Fruit fly (Drosophila melanogaster) whole organism, adult: ENCODE data around the gene CG16984.

Experiments used
- CG12768 ChIP-seq: fragments of 200-800 bp; sonication (Bioruptor generic); optimal IDR thresholded peaks from 2 replicates; lab custom pipeline; 2017; ENCODE audit warnings: missing biosample characterization, missing genetic modification characterization, mild to moderate bottlenecking, moderate library complexity, missing genetic modification reagents
- CG33017 ChIP-seq: fragments of 200-800 bp; sonication (Bioruptor generic); optimal IDR thresholded peaks from 2 replicates; lab custom pipeline; 2018; ENCODE audit warnings: missing biosample characterization, mild to moderate bottlenecking, missing genetic modification characterization, moderate library complexity
- Clk ChIP-seq: fragments of 200-800 bp; sonication (Bioruptor generic); optimal IDR thresholded peaks from 2 replicates; lab custom pipeline; 2017; ENCODE audit warnings: missing biosample characterization, missing genetic modification characterization
- bab1 ChIP-seq: fragments of 200-800 bp; sonication (Bioruptor generic); optimal IDR thresholded peaks from 3 replicates; lab custom pipeline; 2019; ENCODE audit warnings: missing biosample characterization, mild to moderate bottlenecking, missing genetic modification characterization, moderate library complexity
- kay ChIP-seq: fragments of 200-800 bp; sonication (Bioruptor generic); peaks from one replicate; lab custom pipeline; 2016; ENCODE audit warnings: missing biosample characterization, missing genetic modification characterization, borderline replicate concordance
- ovo ChIP-seq: fragments of 200-800 bp; sonication (Bioruptor generic); optimal IDR thresholded peaks from 2 replicates; lab custom pipeline; 2016; ENCODE audit warnings: missing biosample characterization, missing genetic modification characterization
- tj ChIP-seq: fragments of 200-800 bp; sonication (Bioruptor generic); optimal IDR thresholded peaks from 3 replicates; lab custom pipeline; 2017; ENCODE audit warnings: missing biosample characterization, mild to moderate bottlenecking, missing genetic modification characterization, moderate library complexity

- TF ChIP-seq CG12768 (GFP tag; lab: Kevin White, UChicago) (peak; percentile 53), bab1 (peak; percentile 4), CG33017 (tag; lab: Kevin White, UChicago) (peak; percentile 9), kay (no peak), ovo (GFP tag; lab: Kevin White, UChicago) (no peak), tj (GFP tag; lab: Kevin White, UChicago) (peak; percentile 11), Clk (GFP tag; lab: Kevin White, UChicago) (no peak)
Observed at dm6 chr3L:2599214-2599730, 3.7 kb downstream of the CG16984 start, which contains the start of the genes CG16985 and CG12182.
